Worm (Caenorhabditis elegans): Measurements from ENCODE around the gene cpr-3.

cpr-3 gene

DNA sequence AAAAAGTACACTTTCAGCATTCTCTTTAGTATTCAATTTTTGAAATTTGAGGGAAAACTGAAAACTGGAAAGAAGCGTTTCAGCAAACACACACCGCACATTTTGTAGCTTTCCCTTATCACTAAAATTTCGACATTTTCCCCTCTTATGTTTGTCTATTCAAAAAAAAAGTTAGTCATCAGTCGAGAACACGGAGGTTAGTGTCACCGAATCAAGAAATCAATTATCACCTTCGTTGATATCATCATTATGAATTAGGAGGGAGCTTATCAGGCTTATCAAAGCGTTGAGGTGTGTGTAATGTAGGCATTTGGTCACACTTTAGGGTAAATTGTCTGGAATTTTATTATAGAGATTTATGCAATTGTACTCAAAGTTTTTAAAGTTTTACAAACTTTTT is at the start of gene cpr-3:
Gene cpr-3 (minus strand): TSS at position 104 of the 400 bp plus-strand sequence.
- TF ChIP-seq med-1 (GFP tag; optimal IDR thresholded peaks at IDR 0.05; ENCODE audit: insufficient read depth) (no peak), ref-1 (GFP tag; conservative IDR thresholded peaks at IDR 0.05) (no peak), flt-1 (GFP tag; IDR thresholded peaks at IDR 0.05) (no peak), tab-1 (GFP tag; IDR thresholded peaks at IDR 0.05) (no peak), T22C8.4 (GFP tag; IDR thresholded peaks at IDR 0.05) (no peak), ztf-23 (GFP tag; IDR thresholded peaks at IDR 0.05) (no peak), ztf-29 (GFP tag; IDR thresholded peaks at IDR 0.05) (no peak)

DNA sequence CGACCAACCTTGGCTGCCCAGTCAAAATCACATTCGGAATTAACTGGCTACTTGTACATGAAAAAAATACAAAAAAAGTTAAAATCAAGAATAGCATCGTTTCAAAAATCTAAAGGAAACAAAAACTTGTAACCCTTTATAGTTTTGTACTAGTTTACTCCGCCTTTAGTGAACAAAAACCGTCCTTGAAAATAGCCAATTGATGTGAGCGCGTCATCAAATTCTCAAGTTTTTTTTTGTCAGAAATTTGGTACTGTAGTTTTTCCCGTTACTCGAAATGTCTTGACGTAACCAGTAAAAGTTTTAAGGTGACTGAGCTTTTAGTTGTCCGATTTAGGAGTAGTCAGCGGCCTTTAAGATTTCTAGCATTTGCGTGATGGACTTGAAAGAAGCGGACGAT is 48.8 kb upstream of the cpr-3 start, which contains the start of gene C29F3.3:
Gene C29F3.3 (minus strand): TSS at position 101 of the 400 bp plus-strand sequence.
- TF ChIP-seq ztf-29 (GFP tag; IDR thresholded peaks at IDR 0.05) (no peak), cog-1 (tag; optimal IDR thresholded peaks at IDR 0.05) (no peak), klf-2 (GFP tag; conservative IDR thresholded peaks at IDR 0.05) (no peak), T22C8.4 (GFP tag; IDR thresholded peaks at IDR 0.05) (no peak), flt-1 (GFP tag; IDR thresholded peaks at IDR 0.05) (no peak), med-1 (GFP tag; optimal IDR thresholded peaks at IDR 0.05; ENCODE audit: insufficient read depth) (no peak), tab-1 (GFP tag; IDR thresholded peaks at IDR 0.05) (no peak), ztf-23 (GFP tag; IDR thresholded peaks at IDR 0.05) (no peak), ref-1 (GFP tag; conservative IDR thresholded peaks at IDR 0.05) (no peak)

DNA sequence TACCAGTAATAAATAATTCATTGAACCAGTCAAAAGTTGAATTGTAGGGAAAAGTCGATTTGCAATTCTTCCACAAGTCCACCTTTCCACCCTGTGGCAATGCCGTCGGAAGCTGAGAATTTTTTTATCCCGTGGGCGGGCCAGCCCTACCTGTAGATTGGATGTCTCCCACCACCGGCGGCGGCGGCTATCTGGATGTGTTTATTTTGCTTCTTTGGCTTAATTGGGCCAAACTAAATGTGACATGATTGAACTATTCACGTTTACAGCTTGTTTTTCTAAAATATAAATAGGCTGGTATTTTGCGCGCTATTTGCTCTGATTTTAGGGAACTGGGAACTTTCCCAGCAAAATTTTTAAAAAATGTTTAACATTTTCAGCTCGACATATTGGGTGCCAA is 46.0 kb upstream of the cpr-3 start, which contains the start of gene wrt-8:
Gene wrt-8 (minus strand): TSS at position 101 of the 400 bp plus-strand sequence.
- no peak for TF ChIP-seq tab-1 (GFP tag; IDR thresholded peaks at IDR 0.05)
- no peak for TF ChIP-seq ztf-29 (GFP tag; IDR thresholded peaks at IDR 0.05)

DNA sequence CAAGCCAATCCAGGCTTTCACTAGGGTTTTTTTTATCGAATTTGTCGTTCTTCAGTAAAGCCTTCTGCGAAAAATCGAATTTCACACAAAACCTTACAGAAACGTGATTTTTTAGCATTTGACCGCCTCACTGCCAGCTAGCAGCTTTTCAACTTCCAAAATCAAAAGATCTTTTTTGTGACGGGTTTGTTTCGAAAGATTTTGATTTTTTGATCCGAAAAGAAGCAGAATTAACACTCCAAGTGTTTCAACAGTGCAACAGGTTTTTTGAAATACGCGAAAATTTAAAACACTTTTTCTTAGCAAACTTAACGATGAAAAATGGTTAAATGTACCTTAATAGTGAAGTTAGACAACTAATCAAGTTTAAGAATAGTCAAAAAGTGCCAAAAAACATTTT is 42.9 kb upstream of the cpr-3 start, which contains the start of gene clec-229:
Gene clec-229 (minus strand): TSS at position 101 of the 400 bp plus-strand sequence.
- no peak for TF ChIP-seq tab-1 (GFP tag; IDR thresholded peaks at IDR 0.05)
- no peak for TF ChIP-seq flt-1 (GFP tag; IDR thresholded peaks at IDR 0.05)
- no peak for TF ChIP-seq cog-1 (tag; optimal IDR thresholded peaks at IDR 0.05)
- no peak for TF ChIP-seq ztf-23 (GFP tag; IDR thresholded peaks at IDR 0.05)
- TF ChIP-seq med-1 (GFP tag; optimal IDR thresholded peaks at IDR 0.05; ENCODE audit: insufficient read depth), result no peak
- TF ChIP-seq ref-1 (GFP tag; conservative IDR thresholded peaks at IDR 0.05), result no peak
- no peak for TF ChIP-seq ztf-29 (GFP tag; IDR thresholded peaks at IDR 0.05)
- no peak for TF ChIP-seq klf-2 (GFP tag; conservative IDR thresholded peaks at IDR 0.05)
- TF ChIP-seq T22C8.4 (GFP tag; IDR thresholded peaks at IDR 0.05), result no peak

DNA sequence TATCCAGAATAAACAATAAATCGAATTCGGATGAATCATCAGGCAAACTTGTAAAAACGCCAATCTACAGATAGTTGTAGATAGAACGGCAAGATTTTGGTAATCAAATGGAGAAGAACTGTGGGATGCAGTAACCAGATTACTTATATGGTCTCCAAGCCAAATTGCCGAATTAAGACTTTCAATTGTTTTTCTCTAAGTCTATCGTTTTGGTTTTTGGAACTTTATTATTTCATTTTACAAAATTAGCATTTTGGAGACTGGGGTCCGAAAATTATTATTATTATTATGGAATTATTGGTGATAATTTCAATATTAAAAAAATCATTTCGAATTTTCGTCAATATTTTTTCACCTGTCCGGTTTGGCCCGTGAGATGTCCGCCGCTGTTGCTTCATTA is 40.9 kb upstream of the cpr-3 start, which contains the start of gene clec-228:
Gene clec-228 (minus strand): TSS at position 101 of the 400 bp plus-strand sequence.
- TF ChIP-seq T22C8.4 (GFP tag; IDR thresholded peaks at IDR 0.05) (no peak), ztf-29 (GFP tag; IDR thresholded peaks at IDR 0.05) (no peak), flt-1 (GFP tag; IDR thresholded peaks at IDR 0.05) (no peak), klf-2 (GFP tag; conservative IDR thresholded peaks at IDR 0.05) (no peak), ref-1 (GFP tag; conservative IDR thresholded peaks at IDR 0.05) (no peak), ztf-23 (GFP tag; IDR thresholded peaks at IDR 0.05) (no peak), tab-1 (GFP tag; IDR thresholded peaks at IDR 0.05) (no peak), med-1 (GFP tag; optimal IDR thresholded peaks at IDR 0.05; ENCODE audit: insufficient read depth) (no peak), cog-1 (tag; optimal IDR thresholded peaks at IDR 0.05) (no peak)

DNA sequence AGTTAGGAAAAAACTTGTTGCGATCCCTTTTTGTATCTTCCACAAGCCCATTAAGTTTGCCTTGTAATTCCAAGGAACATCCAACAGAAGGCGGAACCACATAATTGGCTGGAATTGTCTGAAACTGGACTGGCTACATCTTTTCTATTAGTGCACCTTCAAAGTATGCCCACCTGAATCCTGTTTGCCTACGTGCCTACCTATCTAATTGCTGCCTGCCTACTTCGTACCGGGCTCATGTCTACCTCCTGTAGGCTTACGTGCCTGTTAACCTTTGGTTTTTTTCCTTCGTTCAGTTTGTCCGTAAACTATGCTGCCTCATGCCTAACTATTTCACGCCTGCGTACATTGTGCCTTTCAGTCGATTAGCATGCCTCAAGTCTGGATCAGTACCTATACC is 38.9 kb upstream of the cpr-3 start, which contains the start of gene wrt-7:
Gene wrt-7 (minus strand): TSS at position 101 of the 400 bp plus-strand sequence.
- TF ChIP-seq klf-2 (GFP tag; conservative IDR thresholded peaks at IDR 0.05), result no peak
- TF ChIP-seq ref-1 (GFP tag; conservative IDR thresholded peaks at IDR 0.05), result no peak
- TF ChIP-seq tab-1 (GFP tag; IDR thresholded peaks at IDR 0.05), result no peak
- TF ChIP-seq cog-1 (tag; optimal IDR thresholded peaks at IDR 0.05), result no peak
- no peak for TF ChIP-seq ztf-23 (GFP tag; IDR thresholded peaks at IDR 0.05)
- TF ChIP-seq flt-1 (GFP tag; IDR thresholded peaks at IDR 0.05), result no peak
- TF ChIP-seq ztf-29 (GFP tag; IDR thresholded peaks at IDR 0.05), result no peak
- no peak for TF ChIP-seq T22C8.4 (GFP tag; IDR thresholded peaks at IDR 0.05)
- no peak for TF ChIP-seq med-1 (GFP tag; optimal IDR thresholded peaks at IDR 0.05; ENCODE audit: insufficient read depth)

DNA sequence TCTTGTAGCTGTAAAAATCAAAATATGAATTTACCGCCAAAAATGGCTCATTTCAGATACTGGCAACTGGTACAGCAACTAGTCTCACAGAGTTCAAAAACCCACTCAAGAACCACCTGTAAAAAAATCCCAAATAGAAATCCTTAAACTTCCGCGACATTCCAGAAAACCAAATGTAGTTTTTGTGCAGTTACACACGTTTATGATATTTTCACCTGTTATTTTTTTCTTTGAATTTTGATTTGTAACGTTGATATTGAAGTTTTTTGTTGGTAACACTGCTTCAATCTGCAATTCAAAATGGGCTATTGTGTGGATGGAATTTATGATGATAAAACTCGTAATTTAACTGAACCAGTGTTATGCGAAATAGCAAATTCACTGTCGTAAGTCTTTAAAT is 34.4 kb upstream of the cpr-3 start, which contains the start of gene srw-113:
Gene srw-113 (plus strand): TSS at position 301 of the 400 bp plus-strand sequence.
- TF ChIP-seq tab-1 (GFP tag; IDR thresholded peaks at IDR 0.05), result no peak
- no peak for TF ChIP-seq med-1 (GFP tag; optimal IDR thresholded peaks at IDR 0.05; ENCODE audit: insufficient read depth)
- TF ChIP-seq klf-2 (GFP tag; conservative IDR thresholded peaks at IDR 0.05), result no peak
- no peak for TF ChIP-seq flt-1 (GFP tag; IDR thresholded peaks at IDR 0.05)
- no peak for TF ChIP-seq T22C8.4 (GFP tag; IDR thresholded peaks at IDR 0.05)
- TF ChIP-seq ref-1 (GFP tag; conservative IDR thresholded peaks at IDR 0.05), result no peak
- no peak for TF ChIP-seq ztf-23 (GFP tag; IDR thresholded peaks at IDR 0.05)
- TF ChIP-seq cog-1 (tag; optimal IDR thresholded peaks at IDR 0.05), result no peak
- no peak for TF ChIP-seq ztf-29 (GFP tag; IDR thresholded peaks at IDR 0.05)

DNA sequence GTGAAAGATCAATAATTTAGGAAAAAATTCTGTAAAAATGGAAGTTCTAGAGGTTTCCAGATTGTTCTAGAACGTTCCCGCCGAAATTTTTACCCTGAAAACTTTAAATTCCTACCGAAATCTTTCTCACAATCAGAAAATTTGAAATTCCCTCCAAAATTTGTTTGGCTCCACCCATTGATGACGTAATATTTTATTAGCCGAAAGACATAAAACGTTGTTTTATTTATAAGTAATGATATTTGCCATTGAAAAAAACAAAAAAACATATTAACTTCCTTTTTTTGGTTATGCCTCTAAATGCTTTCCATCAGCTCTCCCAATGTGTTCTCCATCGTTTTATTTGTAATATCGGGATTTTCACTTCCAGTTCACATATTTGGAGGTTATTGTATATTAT is 31.8 kb upstream of the cpr-3 start, which contains the start of gene srh-295:
Gene srh-295 (plus strand): TSS at position 301 of the 400 bp plus-strand sequence.
- TF ChIP-seq ref-1 (GFP tag; conservative IDR thresholded peaks at IDR 0.05), result no peak
- TF ChIP-seq cog-1 (tag; optimal IDR thresholded peaks at IDR 0.05), result no peak
- no peak for TF ChIP-seq tab-1 (GFP tag; IDR thresholded peaks at IDR 0.05)
- no peak for TF ChIP-seq ztf-29 (GFP tag; IDR thresholded peaks at IDR 0.05)
- no peak for TF ChIP-seq ztf-23 (GFP tag; IDR thresholded peaks at IDR 0.05)
- no peak for TF ChIP-seq med-1 (GFP tag; optimal IDR thresholded peaks at IDR 0.05; ENCODE audit: insufficient read depth)
- TF ChIP-seq T22C8.4 (GFP tag; IDR thresholded peaks at IDR 0.05), result no peak
- no peak for TF ChIP-seq flt-1 (GFP tag; IDR thresholded peaks at IDR 0.05)
- no peak for TF ChIP-seq klf-2 (GFP tag; conservative IDR thresholded peaks at IDR 0.05)

DNA sequence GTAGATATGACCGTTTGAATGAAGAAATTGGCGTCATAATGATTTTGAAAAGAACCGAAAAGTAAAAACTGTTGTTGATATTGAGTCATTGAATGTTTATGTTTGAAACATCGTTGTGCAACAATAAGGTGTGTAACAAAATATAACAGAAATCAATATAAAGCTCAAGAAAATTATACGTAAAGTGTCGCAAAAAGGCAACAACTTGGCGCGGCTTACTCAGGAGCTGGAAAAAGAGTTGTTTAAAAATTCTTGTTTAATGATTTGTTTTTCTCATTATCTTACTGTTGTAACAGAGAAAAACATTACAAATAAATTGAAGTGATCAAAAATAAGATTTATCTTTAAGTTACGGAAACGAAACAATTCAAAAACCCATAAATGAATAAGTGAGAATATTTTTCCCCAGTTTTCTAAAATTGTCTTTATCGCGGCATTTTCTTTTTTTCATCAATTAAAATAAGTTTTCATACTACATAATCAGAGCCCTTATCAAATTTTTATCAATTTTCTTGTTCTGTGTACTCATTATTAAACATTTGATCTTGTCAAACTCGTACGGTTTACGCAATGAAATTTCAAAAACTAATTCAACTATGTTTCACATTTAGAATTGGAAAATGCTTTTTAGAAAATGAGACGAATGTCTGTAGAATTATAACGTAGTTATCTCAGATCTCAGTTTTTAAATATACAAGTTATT is 29.4 kb upstream of the cpr-3 start, which contains the start of gene ZK1037.6:
Gene ZK1037.6 (minus strand): TSS at position 51 of the 703 bp plus-strand sequence.
- no peak for TF ChIP-seq tab-1 (GFP tag; IDR thresholded peaks at IDR 0.05)
- no peak for TF ChIP-seq ztf-29 (GFP tag; IDR thresholded peaks at IDR 0.05)
- no peak for TF ChIP-seq T22C8.4 (GFP tag; IDR thresholded peaks at IDR 0.05)
- no peak for TF ChIP-seq cog-1 (tag; optimal IDR thresholded peaks at IDR 0.05)
- TF ChIP-seq flt-1 (GFP tag; IDR thresholded peaks at IDR 0.05), result no peak
- TF ChIP-seq med-1 (GFP tag; optimal IDR thresholded peaks at IDR 0.05; ENCODE audit: insufficient read depth), result no peak
- TF ChIP-seq ztf-23 (GFP tag; IDR thresholded peaks at IDR 0.05), result no peak
- TF ChIP-seq klf-2 (GFP tag; conservative IDR thresholded peaks at IDR 0.05), result no peak
- TF ChIP-seq ref-1 (GFP tag; conservative IDR thresholded peaks at IDR 0.05), result no peak

Data from whole organism, midembryonic.